Worm (Caenorhabditis elegans) whole organism, L4 larva: ENCODE data around the gene srxa-8.

Experiments used
- F10B5.3 ChIP-seq: sonication (generic microtip); optimal IDR thresholded peaks from 2 replicates; lab custom pipeline; 2016; ENCODE audit warnings: mild to moderate bottlenecking, missing genetic modification characterization, missing compliant biosample characterization
- F26F4.8 ChIP-seq: fragments of 200-800 bp; sonication (Bioruptor generic); conservative IDR thresholded peaks from 2 replicates; pipeline ENCODE4 v1.3.6; 2022; ENCODE audit warnings: missing genetic modification characterization, missing compliant biosample characterization
- F37D6.2 ChIP-seq: sonication (generic microtip); optimal IDR thresholded peaks from 2 replicates; lab custom pipeline; 2016; ENCODE audit warnings: mild to moderate bottlenecking, missing genetic modification characterization, missing compliant biosample characterization
- F49E8.2 ChIP-seq: sonication (generic microtip); optimal IDR thresholded peaks from 2 replicates; lab custom pipeline; 2016; ENCODE audit warnings: missing compliant biosample characterization, mild to moderate bottlenecking, missing genetic modification characterization, borderline replicate concordance
- R02D3.7 ChIP-seq: fragments of 150-350 bp; sonication (generic microtip); optimal IDR thresholded peaks from 3 replicates; lab custom pipeline; 2014; ENCODE audit warnings: missing biosample characterization, missing genetic modification characterization
- T20F7.1 ChIP-seq: fragments of 200-800 bp; sonication (Bioruptor generic); optimal IDR thresholded peaks from 2 replicates; lab custom pipeline; 2018; ENCODE audit warnings: mild to moderate bottlenecking, missing genetic modification characterization, missing compliant biosample characterization
- T26A8.4 ChIP-seq: fragments of 200-800 bp; sonication (Bioruptor generic); IDR thresholded peaks from 2 replicates; pipeline ENCODE4 v1.3.6; 2022; ENCODE audit warnings: missing genetic modification characterization, missing compliant biosample characterization
- Y48G9A.11 ChIP-seq: fragments of 200-800 bp; sonication (Bioruptor generic); IDR thresholded peaks from 2 replicates; pipeline ENCODE4 v1.3.6; 2022; ENCODE audit warnings: missing genetic modification reagents, missing genetic modification characterization, missing compliant biosample characterization
- aha-1 ChIP-seq: fragments of 150-350 bp; peaks from one replicate; lab custom pipeline; 2014; ENCODE audit warnings: missing biosample characterization, missing genetic modification characterization
- ama-1 ChIP-seq: fragments of 150-350 bp; optimal IDR thresholded peaks from 2 replicates; lab custom pipeline; 2014; ENCODE audit warnings: inconsistent platforms, mixed read lengths
- ceh-62 ChIP-seq: sonication (generic microtip); optimal IDR thresholded peaks from 2 replicates; lab custom pipeline; 2017; ENCODE audit warnings: missing biosample characterization, missing genetic modification characterization
- ces-1 ChIP-seq: fragments of 150-350 bp; sonication (generic microtip); optimal IDR thresholded peaks from 4 replicates; lab custom pipeline; 2014; ENCODE audit warnings: missing biosample characterization, missing genetic modification reagents, missing genetic modification characterization
- ctbp-1 ChIP-seq: fragments of 200-800 bp; sonication (Bioruptor generic); IDR thresholded peaks from 2 replicates; pipeline ENCODE4 v1.3.6; 2022; ENCODE audit warnings: missing genetic modification reagents, missing genetic modification characterization, missing compliant biosample characterization
- daf-12 ChIP-seq: fragments of 150-350 bp; optimal IDR thresholded peaks from 2 replicates; lab custom pipeline; 2014; ENCODE audit warnings: missing biosample characterization, missing genetic modification reagents, missing genetic modification characterization
- daf-16 ChIP-seq, 3 experiments: sonication (generic microtip); optimal IDR thresholded peaks; 2 replicates each; lab custom pipeline; 2016 to 2017; ENCODE audit warnings: missing genetic modification characterization in 3 of 3, missing genetic modification reagents in 3 of 3, mild to moderate bottlenecking in 2 of 3, missing compliant biosample characterization in 2 of 3, missing biosample characterization in 1 of 3, moderate library complexity in 1 of 3
- dmd-8 ChIP-seq: fragments of 200-800 bp; sonication (Bioruptor generic); IDR thresholded peaks from 2 replicates; pipeline ENCODE4 v1.3.6; 2022; ENCODE audit warnings: missing genetic modification characterization, missing compliant biosample characterization
- dmd-9 ChIP-seq: fragments of 200-800 bp; sonication (Bioruptor generic); IDR thresholded peaks from 2 replicates; pipeline ENCODE4 v1.3.6; 2022; ENCODE audit warnings: missing genetic modification reagents, missing genetic modification characterization, missing compliant biosample characterization
- dve-1 ChIP-seq: sonication (generic microtip); optimal IDR thresholded peaks from 2 replicates; lab custom pipeline; 2017; ENCODE audit warnings: antibody characterized with exemption, mild to moderate bottlenecking, missing genetic modification characterization, missing compliant biosample characterization; ENCODE audit not compliant: insufficient read depth
- fkh-10 ChIP-seq: fragments of 150-350 bp; optimal IDR thresholded peaks from 2 replicates; lab custom pipeline; 2014; ENCODE audit warnings: missing biosample characterization, missing genetic modification reagents, missing genetic modification characterization
- gei-8 ChIP-seq: fragments of 200-800 bp; sonication (Bioruptor generic); optimal IDR thresholded peaks from 2 replicates; lab custom pipeline; 2018; ENCODE audit warnings: mild to moderate bottlenecking, missing genetic modification characterization, missing compliant biosample characterization
- hlh-11 ChIP-seq: fragments of 200-800 bp; sonication (Bioruptor generic); optimal IDR thresholded peaks from 2 replicates; lab custom pipeline; 2018; ENCODE audit warnings: mild to moderate bottlenecking, missing genetic modification characterization, missing compliant biosample characterization
- lin-1 ChIP-seq: fragments of 200-800 bp; sonication (Bioruptor generic); IDR thresholded peaks from 2 replicates; pipeline ENCODE4 v1.3.6; 2022; ENCODE audit warnings: missing genetic modification reagents, missing genetic modification characterization, missing compliant biosample characterization
- lin-39 ChIP-seq: fragments of 150-350 bp; optimal IDR thresholded peaks from 2 replicates; lab custom pipeline; 2014; ENCODE audit warnings: missing biosample characterization, missing genetic modification reagents, missing genetic modification characterization
- lsy-2 ChIP-seq, 2 experiments: fragments of 150-350 bp in 1 of 2; sonication (generic microtip) in 1 of 2; optimal IDR thresholded peaks; 2 replicates each; lab custom pipeline; 2014 to 2017; ENCODE audit warnings: missing biosample characterization in 2 of 2, missing genetic modification characterization in 2 of 2
- madf-5 ChIP-seq, 2 experiments: fragments of 200-800 bp; sonication (Bioruptor generic); IDR thresholded peaks; 2 replicates each; pipeline ENCODE4 v1.3.6; 2022; ENCODE audit warnings: missing compliant biosample characterization in 2 of 2, missing genetic modification characterization in 2 of 2
- mdt-29 ChIP-seq: fragments of 200-800 bp; sonication (Bioruptor generic); IDR thresholded peaks from 2 replicates; pipeline ENCODE4 v1.3.6; 2022; ENCODE audit warnings: missing genetic modification reagents, missing genetic modification characterization, missing compliant biosample characterization
- mxl-2 ChIP-seq: fragments of 200-800 bp; sonication (Bioruptor generic); conservative IDR thresholded peaks from 2 replicates; pipeline ENCODE4 v1.3.6; 2022; ENCODE audit warnings: missing genetic modification reagents, missing genetic modification characterization, missing compliant biosample characterization
- mxl-3 ChIP-seq: fragments of 200-800 bp; sonication (Bioruptor generic); optimal IDR thresholded peaks from 2 replicates; lab custom pipeline; 2018; ENCODE audit warnings: mild to moderate bottlenecking, missing genetic modification characterization, missing compliant biosample characterization
- nhr-102 ChIP-seq: sonication (generic microtip); optimal IDR thresholded peaks from 2 replicates; lab custom pipeline; 2016; ENCODE audit warnings: mild to moderate bottlenecking, missing genetic modification characterization, moderate library complexity, missing compliant biosample characterization
- nhr-11 ChIP-seq: fragments of 150-350 bp; optimal IDR thresholded peaks from 2 replicates; lab custom pipeline; 2014; ENCODE audit warnings: missing biosample characterization, missing genetic modification characterization
- nhr-111 ChIP-seq: fragments of 200-800 bp; sonication (Bioruptor generic); optimal IDR thresholded peaks from 2 replicates; lab custom pipeline; 2018; ENCODE audit warnings: mild to moderate bottlenecking, missing genetic modification characterization, missing compliant biosample characterization
- nhr-237 ChIP-seq: sonication (generic microtip); optimal IDR thresholded peaks from 2 replicates; lab custom pipeline; 2017; ENCODE audit warnings: missing biosample characterization, missing genetic modification characterization
- nhr-41 ChIP-seq: fragments of 200-800 bp; sonication (Bioruptor generic); IDR thresholded peaks from 2 replicates; pipeline ENCODE4 v1.3.6; 2022; ENCODE audit warnings: missing genetic modification reagents, missing genetic modification characterization, missing compliant biosample characterization
- nhr-48 ChIP-seq: sonication (generic microtip); optimal IDR thresholded peaks from 2 replicates; lab custom pipeline; 2016; ENCODE audit warnings: mild to moderate bottlenecking, missing genetic modification characterization, missing compliant biosample characterization
- nhr-76 ChIP-seq: fragments of 150-350 bp; optimal IDR thresholded peaks from 2 replicates; lab custom pipeline; 2014; ENCODE audit warnings: missing biosample characterization, missing genetic modification characterization
- php-3 ChIP-seq: fragments of 200-800 bp; sonication (Bioruptor generic); IDR thresholded peaks from 2 replicates; pipeline ENCODE4 v1.3.6; 2022; ENCODE audit warnings: missing genetic modification reagents, missing genetic modification characterization, missing compliant biosample characterization
- pqm-1 ChIP-seq: sonication (generic microtip); optimal IDR thresholded peaks from 2 replicates; lab custom pipeline; 2017; ENCODE audit warnings: missing biosample characterization, missing genetic modification characterization
- sdz-12 ChIP-seq: fragments of 200-800 bp; sonication (Bioruptor generic); optimal IDR thresholded peaks from 2 replicates; lab custom pipeline; 2018; ENCODE audit warnings: mild to moderate bottlenecking, missing genetic modification characterization, missing compliant biosample characterization
- snpc-4 ChIP-seq: fragments of 150-350 bp; optimal IDR thresholded peaks from 2 replicates; lab custom pipeline; 2014; ENCODE audit warnings: missing biosample characterization, missing genetic modification characterization
- spr-1 ChIP-seq: sonication (generic microtip); optimal IDR thresholded peaks from 2 replicates; lab custom pipeline; 2016; ENCODE audit warnings: mild to moderate bottlenecking, missing genetic modification characterization, missing compliant biosample characterization
- tra-1 ChIP-seq: fragments of 200-800 bp; sonication (Bioruptor generic); IDR thresholded peaks from 2 replicates; pipeline ENCODE4 v1.3.6; 2022; ENCODE audit warnings: missing genetic modification reagents, missing genetic modification characterization, missing compliant biosample characterization
- unc-62 ChIP-seq, 3 experiments: fragments of 150-350 bp in 1 of 3; sonication (generic microtip); optimal IDR thresholded peaks in 2 of 3; peaks in 1 of 3; 1 replicate in 1 of 3; 2 replicates in 2 of 3; lab custom pipeline; 2014 to 2017; ENCODE audit warnings: missing biosample characterization in 3 of 3, missing genetic modification characterization in 3 of 3, missing genetic modification reagents in 3 of 3, missing genotype in 1 of 3
- zag-1 ChIP-seq: fragments of 150-350 bp; optimal IDR thresholded peaks from 2 replicates; lab custom pipeline; 2014; ENCODE audit warnings: missing biosample characterization, missing genetic modification characterization
- zfp-3 ChIP-seq: fragments of 200-800 bp; sonication (Bioruptor generic); conservative IDR thresholded peaks from 2 replicates; pipeline ENCODE4 v1.3.6; 2022; ENCODE audit warnings: missing genetic modification reagents, missing genetic modification characterization, missing compliant biosample characterization
- zip-11 ChIP-seq: fragments of 200-800 bp; sonication (Bioruptor generic); IDR thresholded peaks from 2 replicates; pipeline ENCODE4 v1.3.6; 2022; ENCODE audit warnings: missing genetic modification characterization, missing compliant biosample characterization
- zip-2 ChIP-seq: fragments of 150-350 bp; optimal IDR thresholded peaks from 2 replicates; lab custom pipeline; 2014; ENCODE audit warnings: missing biosample characterization, missing genetic modification characterization

The srxa-8 gene

ce11 chrX:13349230-13350122 is 40.8 kb upstream of the srxa-8 start (continued):
- no peak for TF ChIP-seq Y48G9A.11 (GFP tag; lab: Robert Waterston, UW)
- no peak for TF ChIP-seq nhr-11 (tag; lab: Kevin White, UChicago)
- TF ChIP-seq zip-11 (GFP tag; lab: Robert Waterston, UW) = no peak
- TF ChIP-seq nhr-76 = no peak
- TF ChIP-seq zfp-3 = peak; percentile 96
- TF ChIP-seq dmd-8 (GFP tag; lab: Robert Waterston, UW) = no peak
- TF ChIP-seq F49E8.2 = no peak
- peak; percentile 75 for TF ChIP-seq mdt-29
- TF ChIP-seq daf-16 (GFP tag; optimal IDR thresholded peaks at IDR 0.05; lab: Kevin White, UChicago) = peak in 1 of 2 experiments; percentile 74
- peak; percentile 30 for TF ChIP-seq daf-16 (tag; optimal IDR thresholded peaks at IDR 0.05; lab: Kevin White, UChicago)
- no peak for TF ChIP-seq tra-1 (GFP tag; lab: Robert Waterston, UW)
- TF ChIP-seq pqm-1 = no peak
- peak; percentile 38 for TF ChIP-seq spr-1 (tag; lab: Kevin White, UChicago)
- TF ChIP-seq mxl-2 (GFP tag; lab: Robert Waterston, UW) = no peak
- no peak for TF ChIP-seq nhr-111
- no peak for TF ChIP-seq daf-12 (tag; lab: Kevin White, UChicago)
- no peak for TF ChIP-seq F37D6.2 (tag; lab: Kevin White, UChicago)
- TF ChIP-seq F26F4.8 (GFP tag; lab: Robert Waterston, UW) = no peak
- TF ChIP-seq nhr-102 = peak; percentile 64
- TF ChIP-seq gei-8 (GFP tag; lab: Kevin White, UChicago) = peak; percentile 73

- TF ChIP-seq madf-5 (GFP tag; IDR thresholded peaks at IDR 0.05; lab: Robert Waterston, UW) = no peak
- no peak for TF ChIP-seq fkh-10 (GFP tag; lab: Kevin White, UChicago)
- TF ChIP-seq daf-12 (tag; lab: Kevin White, UChicago) = no peak
- TF ChIP-seq lin-1 (GFP tag; lab: Robert Waterston, UW) = no peak
- TF ChIP-seq aha-1 (tag; lab: Kevin White, UChicago) = peak; percentile 93
- TF ChIP-seq nhr-111 = no peak
- TF ChIP-seq mxl-2 (GFP tag; lab: Robert Waterston, UW) = 0 out of 2 replicates have a peak, but pooled peaks have one; percentile 6
- TF ChIP-seq ctbp-1 = no peak
- TF ChIP-seq dmd-8 (GFP tag; lab: Robert Waterston, UW) = no peak
- TF ChIP-seq lin-39 = no peak
- TF ChIP-seq zip-2 (tag; lab: Kevin White, UChicago) = no peak
- TF ChIP-seq zip-11 (GFP tag; lab: Robert Waterston, UW) = no peak
- TF ChIP-seq sdz-12 = no peak
- peak; percentile 98 for TF ChIP-seq mxl-3 (GFP tag; lab: Kevin White, UChicago)
- TF ChIP-seq F10B5.3 (tag; lab: Kevin White, UChicago) = no peak
- peak; percentile 85 for TF ChIP-seq hlh-11
- TF ChIP-seq pqm-1 = no peak
- 0 out of 2 replicates have a peak, but pooled peaks have one; percentile 12 for TF ChIP-seq tra-1 (GFP tag; lab: Robert Waterston, UW)
- TF ChIP-seq ces-1 = no peak
- TF ChIP-seq ceh-62 (tag; lab: Kevin White, UChicago) = no peak
- TF ChIP-seq dmd-9 (GFP tag; lab: Robert Waterston, UW) = no peak
- peak; percentile 78 for TF ChIP-seq nhr-48 (tag; lab: Kevin White, UChicago)
- TF ChIP-seq T20F7.1 (GFP tag; lab: Kevin White, UChicago) = peak; percentile 56
- TF ChIP-seq nhr-11 (tag; lab: Kevin White, UChicago) = peak; percentile 42
- TF ChIP-seq nhr-237 (tag; lab: Kevin White, UChicago) = no peak
- peak in 1 of 2 experiments; percentile 79 for TF ChIP-seq lsy-2 (tag; optimal IDR thresholded peaks at IDR 0.05; lab: Kevin White, UChicago)
- no peak for TF ChIP-seq gei-8 (GFP tag; lab: Kevin White, UChicago)
- no peak for TF ChIP-seq F37D6.2 (tag; lab: Kevin White, UChicago)
- TF ChIP-seq zag-1 (tag; lab: Kevin White, UChicago) = no peak
- peak; percentile 30; the same call in 1 of the 2 replicates for TF ChIP-seq php-3 (GFP tag; lab: Robert Waterston, UW)
- TF ChIP-seq R02D3.7 (tag; lab: Kevin White, UChicago) = no peak
- TF ChIP-seq dve-1 = peak; percentile 88
- TF ChIP-seq T26A8.4 (GFP tag; lab: Robert Waterston, UW) = no peak
- no peak for TF ChIP-seq ama-1 (lab: Kevin White, UChicago)
- no peak for TF ChIP-seq nhr-41 (GFP tag; lab: Robert Waterston, UW)
- no peak for TF ChIP-seq snpc-4
- no peak for TF ChIP-seq unc-62 (GFP tag; optimal IDR thresholded peaks at IDR 0.05 in 1 of 2; lab: Kevin White, UChicago)
- no peak for TF ChIP-seq unc-62 (tag; optimal IDR thresholded peaks at IDR 0.05; lab: Kevin White, UChicago)
Measured at ce11 chrX:13348417-13348816, 39.8 kb upstream of the srxa-8 start.
